Worm (Caenorhabditis elegans) whole organism, mixed stage, embryonic: ENCODE data around the gene W09G10.9.

Experiments used
- bed-3 ChIP-seq: fragments of 200-800 bp; sonication (Bioruptor generic); optimal IDR thresholded peaks from 3 replicates; lab custom pipeline; 2018; ENCODE audit warnings: mild to moderate bottlenecking, missing genetic modification characterization, moderate library complexity, missing compliant biosample characterization
- ceh-39 ChIP-seq: fragments of 150-350 bp; optimal IDR thresholded peaks from 2 replicates; lab custom pipeline; 2014; ENCODE audit warnings: missing biosample characterization, missing genetic modification characterization
- elt-1 ChIP-seq: sonication (generic microtip); optimal IDR thresholded peaks from 2 replicates; lab custom pipeline; 2017; ENCODE audit warnings: missing genetic modification characterization, mild to moderate bottlenecking, missing compliant biosample characterization, antibody characterized with exemption, moderate library complexity, borderline replicate concordance; ENCODE audit not compliant: insufficient read depth
- elt-3 ChIP-seq: fragments of 150-350 bp; optimal IDR thresholded peaks from 2 replicates; lab custom pipeline; 2014; ENCODE audit warnings: missing biosample characterization, missing genetic modification characterization
- lin-13 ChIP-seq: fragments of 150-350 bp; optimal IDR thresholded peaks from 2 replicates; lab custom pipeline; 2014; ENCODE audit warnings: missing biosample characterization, missing genetic modification characterization
- nhr-12 ChIP-seq: fragments of 150-350 bp; optimal IDR thresholded peaks from 2 replicates; lab custom pipeline; 2014; ENCODE audit warnings: missing biosample characterization, missing genetic modification characterization
- nhr-28 ChIP-seq: fragments of 150-350 bp; optimal IDR thresholded peaks from 2 replicates; lab custom pipeline; 2014; ENCODE audit warnings: missing biosample characterization, missing genetic modification characterization
- snpc-4 ChIP-seq: fragments of 150-350 bp; optimal IDR thresholded peaks from 2 replicates; lab custom pipeline; 2014; ENCODE audit warnings: missing biosample characterization, missing genetic modification characterization
- ztf-11 ChIP-seq: fragments of 150-350 bp; optimal IDR thresholded peaks from 2 replicates; lab custom pipeline; 2014; ENCODE audit warnings: missing biosample characterization, missing genetic modification characterization

DNA sequence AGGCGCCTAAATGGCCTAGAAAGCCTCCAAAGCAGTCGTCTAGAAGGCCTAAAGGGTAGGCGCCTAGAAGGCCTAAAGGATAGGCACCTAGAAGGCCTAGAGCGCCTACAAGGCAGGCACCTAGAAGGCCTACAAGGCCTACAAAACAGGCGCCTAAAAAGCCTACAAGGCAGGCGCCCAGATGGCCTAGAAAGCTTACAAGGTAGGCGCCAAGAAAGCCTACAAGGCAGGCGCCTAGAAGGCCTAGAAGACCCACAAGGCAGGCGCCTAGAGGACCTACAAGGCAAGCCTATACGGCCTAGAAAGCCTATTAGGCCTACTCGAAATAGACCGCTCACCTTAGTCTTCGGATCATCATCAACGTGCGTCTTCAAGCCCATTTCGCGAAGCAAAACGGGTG, 19.6 kb upstream of the W09G10.9 start:
- TF ChIP-seq ztf-11 (no peak), snpc-4 (tag; lab: Kevin White, UChicago) (no peak), elt-3 (no peak), nhr-28 (tag; lab: Kevin White, UChicago) (no peak), lin-13 (tag; lab: Kevin White, UChicago) (no peak), elt-1 (tag; lab: Kevin White, UChicago) (no peak), ceh-39 (no peak), bed-3 (GFP tag; lab: Kevin White, UChicago) (no peak), nhr-12 (tag; lab: Kevin White, UChicago) (no peak)
